Worm (Caenorhabditis elegans) whole organism, L1 larva: Measurements from ENCODE around the gene ceh-60.

ENCODE experiments used
- C16A3.4 ChIP-seq: fragments of 150-350 bp; optimal IDR thresholded peaks from 2 replicates; lab custom pipeline; 2014; ENCODE audit warnings: missing biosample characterization, missing genetic modification characterization
- F16B12.6 ChIP-seq: fragments of 150-350 bp; optimal IDR thresholded peaks from 2 replicates; lab custom pipeline; 2014; ENCODE audit warnings: missing biosample characterization, missing genetic modification characterization
- Y116A8C.19 ChIP-seq: sonication (generic microtip); optimal IDR thresholded peaks from 2 replicates; lab custom pipeline; 2016; ENCODE audit warnings: missing compliant biosample characterization, missing genetic modification characterization, borderline replicate concordance
- blmp-1 ChIP-seq: fragments of 150-350 bp; optimal IDR thresholded peaks from 2 replicates; lab custom pipeline; 2014; ENCODE audit warnings: missing biosample characterization, missing genetic modification characterization
- ceh-63 ChIP-seq: fragments of 200-800 bp; sonication (Bioruptor generic); optimal IDR thresholded peaks from 2 replicates; lab custom pipeline; 2018; ENCODE audit warnings: mild to moderate bottlenecking, missing genetic modification characterization, missing compliant biosample characterization
- ceh-82 ChIP-seq, 3 experiments: fragments of 150-350 bp in 1 of 3; sonication (generic microtip) in 2 of 3; optimal IDR thresholded peaks; 2 replicates each; lab custom pipeline; 2014 to 2017; ENCODE audit warnings: missing biosample characterization in 3 of 3, missing genetic modification characterization in 3 of 3
- ces-1 ChIP-seq: fragments of 150-350 bp; optimal IDR thresholded peaks from 2 replicates; lab custom pipeline; 2014; ENCODE audit warnings: missing biosample characterization, missing genetic modification reagents, missing genetic modification characterization
- dpl-1 ChIP-seq, 3 experiments: fragments of 150-350 bp in 2 of 3; sonication (generic microtip) in 1 of 3; optimal IDR thresholded peaks; 2 replicates each; lab custom pipeline; 2014 to 2017; ENCODE audit warnings: missing biosample characterization in 3 of 3, missing genetic modification characterization in 3 of 3, missing genetic modification reagents in 3 of 3
- efl-1 ChIP-seq, 4 experiments: fragments of 150-350 bp; optimal IDR thresholded peaks in 3 of 4; peaks in 1 of 4; 1 replicate in 1 of 4; 2 replicates in 3 of 4; lab custom pipeline; 2014; ENCODE audit warnings: missing biosample characterization in 2 of 4, missing genetic modification characterization in 2 of 4, missing genetic modification reagents in 2 of 4
- efl-3 ChIP-seq: fragments of 200-800 bp; sonication (Bioruptor generic); optimal IDR thresholded peaks from 2 replicates; lab custom pipeline; 2018; ENCODE audit warnings: mild to moderate bottlenecking, missing genetic modification characterization, missing compliant biosample characterization
- egl-27 ChIP-seq, 2 experiments: fragments of 150-350 bp in 1 of 2; sonication (generic microtip); optimal IDR thresholded peaks; 3 replicates each; lab custom pipeline; 2017 to 2018; ENCODE audit warnings: missing biosample characterization in 2 of 2, missing genetic modification characterization in 2 of 2, missing genetic modification reagents in 2 of 2
- elt-2 ChIP-seq: sonication (generic microtip); optimal IDR thresholded peaks from 2 replicates; lab custom pipeline; 2016; ENCODE audit warnings: missing genetic modification characterization, mild to moderate bottlenecking, inconsistent platforms, missing compliant biosample characterization, missing genetic modification reagents
- ets-5 ChIP-seq: fragments of 200-800 bp; sonication (Bioruptor generic); IDR thresholded peaks from 2 replicates; pipeline ENCODE4 v1.3.6; 2022; ENCODE audit warnings: missing genetic modification characterization, missing compliant biosample characterization
- fkh-4 ChIP-seq: sonication (generic microtip); optimal IDR thresholded peaks from 2 replicates; lab custom pipeline; 2016; ENCODE audit warnings: missing compliant biosample characterization, missing genetic modification characterization, borderline replicate concordance
- hlh-17 ChIP-seq: fragments of 200-800 bp; sonication (Bioruptor generic); optimal IDR thresholded peaks from 2 replicates; lab custom pipeline; 2018; ENCODE audit warnings: missing genetic modification characterization, mild to moderate bottlenecking, missing compliant biosample characterization, moderate library complexity, borderline replicate concordance
- hlh-4 ChIP-seq: sonication (generic microtip); optimal IDR thresholded peaks from 2 replicates; lab custom pipeline; 2016; ENCODE audit warnings: mild to moderate bottlenecking, missing genetic modification characterization, missing compliant biosample characterization
- isw-1 ChIP-seq: fragments of 200-800 bp; sonication (Bioruptor generic); IDR thresholded peaks from 2 replicates; pipeline ENCODE4 v1.3.6; 2022; ENCODE audit warnings: missing genetic modification characterization, missing compliant biosample characterization
- lin-14 ChIP-seq: fragments of 200-800 bp; sonication (Bioruptor generic); optimal IDR thresholded peaks from 2 replicates; lab custom pipeline; 2018; ENCODE audit warnings: mild to moderate bottlenecking, missing genetic modification characterization, moderate library complexity, missing compliant biosample characterization
- lin-15B ChIP-seq: fragments of 150-350 bp; sonication (generic microtip); optimal IDR thresholded peaks from 3 replicates; lab custom pipeline; 2014; ENCODE audit warnings: missing biosample characterization, missing genetic modification characterization
- lin-39 ChIP-seq: fragments of 150-350 bp; optimal IDR thresholded peaks from 2 replicates; lab custom pipeline; 2014; ENCODE audit warnings: missing biosample characterization, missing genetic modification reagents, missing genetic modification characterization
- lsy-2 ChIP-seq, 2 experiments: fragments of 150-350 bp; optimal IDR thresholded peaks; 2 replicates each; lab custom pipeline; 2014; ENCODE audit warnings: missing biosample characterization in 2 of 2, missing genetic modification characterization in 2 of 2
- mab-9 ChIP-seq: fragments of 200-800 bp; sonication (Bioruptor generic); IDR thresholded peaks from 2 replicates; pipeline ENCODE4 v1.3.6; 2022; ENCODE audit warnings: missing genetic modification reagents, missing genetic modification characterization, missing compliant biosample characterization
- mdl-1 ChIP-seq, 2 experiments: fragments of 150-350 bp; optimal IDR thresholded peaks; 2 replicates each; lab custom pipeline; 2014 to 2017; ENCODE audit warnings: missing biosample characterization in 2 of 2, missing genetic modification characterization in 2 of 2, inconsistent platforms in 1 of 2
- mef-2 ChIP-seq: fragments of 150-350 bp; optimal IDR thresholded peaks from 2 replicates; lab custom pipeline; 2014; ENCODE audit warnings: missing biosample characterization, missing genetic modification characterization
- mep-1 ChIP-seq: fragments of 150-350 bp; optimal IDR thresholded peaks from 2 replicates; lab custom pipeline; 2014; ENCODE audit warnings: missing biosample characterization, missing genetic modification characterization
- nhr-19 ChIP-seq: fragments of 200-800 bp; sonication (Bioruptor generic); conservative IDR thresholded peaks from 2 replicates; pipeline ENCODE4 v1.3.6; 2022; ENCODE audit warnings: missing genetic modification characterization, missing compliant biosample characterization
- nhr-20 ChIP-seq: sonication (generic microtip); optimal IDR thresholded peaks from 2 replicates; lab custom pipeline; 2016; ENCODE audit warnings: mild to moderate bottlenecking, missing genetic modification characterization, missing compliant biosample characterization
- nhr-237 ChIP-seq: fragments of 150-350 bp; optimal IDR thresholded peaks from 2 replicates; lab custom pipeline; 2014; ENCODE audit warnings: missing biosample characterization, missing genetic modification characterization
- nhr-28 ChIP-seq: fragments of 150-350 bp; optimal IDR thresholded peaks from 2 replicates; lab custom pipeline; 2014; ENCODE audit warnings: missing biosample characterization, missing genetic modification characterization
- nhr-47 ChIP-seq: sonication (generic microtip); optimal IDR thresholded peaks from 2 replicates; lab custom pipeline; 2016; ENCODE audit warnings: mild to moderate bottlenecking, missing genetic modification characterization, moderate library complexity, missing compliant biosample characterization
- nhr-71 ChIP-seq: sonication (generic microtip); optimal IDR thresholded peaks from 2 replicates; lab custom pipeline; 2016; ENCODE audit warnings: mild to moderate bottlenecking, missing genetic modification characterization, moderate library complexity, missing compliant biosample characterization
- nhr-76 ChIP-seq: sonication (generic microtip); optimal IDR thresholded peaks from 2 replicates; lab custom pipeline; 2017; ENCODE audit warnings: missing biosample characterization, missing genetic modification characterization
- nhr-77 ChIP-seq: fragments of 150-350 bp; optimal IDR thresholded peaks from 2 replicates; lab custom pipeline; 2014; ENCODE audit warnings: missing biosample characterization, missing genetic modification characterization
- nhr-84 ChIP-seq: sonication (generic microtip); optimal IDR thresholded peaks from 2 replicates; lab custom pipeline; 2017; ENCODE audit warnings: missing biosample characterization, missing genetic modification characterization
- pax-3 ChIP-seq: fragments of 200-800 bp; sonication (Bioruptor generic); optimal IDR thresholded peaks from 2 replicates; lab custom pipeline; 2018; ENCODE audit warnings: mild to moderate bottlenecking, missing genetic modification characterization, moderate library complexity, missing compliant biosample characterization
- pqm-1 ChIP-seq: sonication (generic microtip); optimal IDR thresholded peaks from 3 replicates; lab custom pipeline; 2017; ENCODE audit warnings: missing biosample characterization, missing genetic modification characterization
- skn-1 ChIP-seq: fragments of 150-350 bp; optimal IDR thresholded peaks from 2 replicates; lab custom pipeline; 2014; ENCODE audit warnings: missing biosample characterization, missing genetic modification characterization
- snpc-4 ChIP-seq: fragments of 150-350 bp; optimal IDR thresholded peaks from 2 replicates; lab custom pipeline; 2014; ENCODE audit warnings: missing biosample characterization, missing genetic modification characterization
- tbx-2 ChIP-seq: sonication (generic microtip); optimal IDR thresholded peaks from 2 replicates; lab custom pipeline; 2016; ENCODE audit warnings: missing genetic modification characterization, missing compliant biosample characterization
- tlp-1 ChIP-seq: fragments of 150-350 bp; optimal IDR thresholded peaks from 2 replicates; lab custom pipeline; 2014; ENCODE audit warnings: missing biosample characterization, missing genetic modification characterization
- unc-30 ChIP-seq: sonication (generic microtip); optimal IDR thresholded peaks from 2 replicates; lab custom pipeline; 2017; ENCODE audit warnings: missing biosample characterization, missing genetic modification characterization
- unc-62 ChIP-seq: fragments of 150-350 bp; optimal IDR thresholded peaks from 2 replicates; lab custom pipeline; 2014; ENCODE audit warnings: missing biosample characterization, missing genetic modification reagents, missing genetic modification characterization
- unc-86 ChIP-seq: sonication (generic microtip); optimal IDR thresholded peaks from 2 replicates; lab custom pipeline; 2016; ENCODE audit warnings: missing genetic modification characterization, missing compliant biosample characterization
- unc-98 ChIP-seq: fragments of 200-800 bp; sonication (Bioruptor generic); IDR thresholded peaks from 2 replicates; pipeline ENCODE4 v1.3.6; 2022; ENCODE audit warnings: missing genetic modification characterization, missing compliant biosample characterization
- zag-1 ChIP-seq: fragments of 150-350 bp; optimal IDR thresholded peaks from 2 replicates; lab custom pipeline; 2014; ENCODE audit warnings: missing biosample characterization, missing genetic modification characterization
- zip-4 ChIP-seq: fragments of 200-800 bp; sonication (Bioruptor generic); optimal IDR thresholded peaks from 2 replicates; lab custom pipeline; 2018; ENCODE audit warnings: mild to moderate bottlenecking, missing genetic modification characterization, moderate library complexity, missing compliant biosample characterization
- ztf-4 ChIP-seq: fragments of 150-350 bp; optimal IDR thresholded peaks from 2 replicates; lab custom pipeline; 2014; ENCODE audit warnings: missing biosample characterization, missing genetic modification characterization

ceh-60 gene

ce11 chrX:6520644-6521043 is 9.3 kb downstream of the ceh-60 start:
- TF ChIP-seq elt-2 (tag; lab: Kevin White, UChicago) (peak; percentile 51), tlp-1 (peak; percentile 26), lin-15B (tag; lab: Kevin White, UChicago) (no peak)
- TF ChIP-seq, all 84 proteins: peak for 2

- TF ChIP-seq tbx-2 (tag; lab: Kevin White, UChicago) (no peak), blmp-1 (peak; percentile 98), nhr-28 (tag; lab: Kevin White, UChicago) (no peak), unc-30 (no peak), unc-98 (GFP tag; lab: Robert Waterston, UW) (no peak), efl-3 (no peak)
These were observed 10.0 kb downstream of the ceh-60 start for ce11 chrX:6519946-6520345.

ce11 chrX:6519473-6519872 is 10.5 kb downstream of the ceh-60 start:
- TF ChIP-seq hlh-4 = no peak
- no peak for TF ChIP-seq efl-1 (optimal IDR thresholded peaks at IDR 0.05; lab: Kevin White, UChicago)
- TF ChIP-seq efl-1 (GFP tag; optimal IDR thresholded peaks at IDR 0.05 in 1 of 2; lab: Kevin White, UChicago) = no peak
- TF ChIP-seq nhr-71 = peak; percentile 14
- TF ChIP-seq ces-1 (GFP tag; lab: Kevin White, UChicago) = no peak
- TF ChIP-seq nhr-76 = no peak
- TF ChIP-seq F16B12.6 (tag; lab: Kevin White, UChicago) = no peak
- no peak for TF ChIP-seq lsy-2 (tag; optimal IDR thresholded peaks at IDR 0.05; lab: Kevin White, UChicago)
- TF ChIP-seq nhr-20 (tag; lab: Kevin White, UChicago) = peak; percentile 33
- peak; percentile 8 for TF ChIP-seq elt-2 (tag; lab: Kevin White, UChicago)
- no peak for TF ChIP-seq nhr-77
- no peak for TF ChIP-seq mep-1 (tag; lab: Kevin White, UChicago)
- no peak for TF ChIP-seq unc-98 (GFP tag; lab: Robert Waterston, UW)

- TF ChIP-seq unc-62 (no peak), dpl-1 (GFP tag; optimal IDR thresholded peaks at IDR 0.05; lab: Kevin White, UChicago) (no peak), elt-2 (tag; lab: Kevin White, UChicago) (peak; percentile 97), fkh-4 (tag; lab: Kevin White, UChicago) (no peak), isw-1 (no peak), ceh-63 (GFP tag; lab: Kevin White, UChicago) (no peak), unc-30 (no peak), ceh-82 (tag; optimal IDR thresholded peaks at IDR 0.05; lab: Kevin White, UChicago) (no peak), skn-1 (tag; lab: Kevin White, UChicago) (no peak), zip-4 (GFP tag; lab: Kevin White, UChicago) (no peak), mef-2 (tag; lab: Kevin White, UChicago) (no peak), nhr-47 (tag; lab: Kevin White, UChicago) (no peak), egl-27 (tag; optimal IDR thresholded peaks at IDR 0.05; lab: Kevin White, UChicago) (no peak), Y116A8C.19 (tag; lab: Kevin White, UChicago) (no peak), nhr-19 (GFP tag; lab: Robert Waterston, UW) (no peak), nhr-76 (no peak), pax-3 (tag; lab: Kevin White, UChicago) (no peak), nhr-237 (tag; lab: Kevin White, UChicago) (no peak), hlh-17 (GFP tag; lab: Kevin White, UChicago) (no peak), C16A3.4 (tag; lab: Kevin White, UChicago) (peak; percentile 0), lin-39 (tag; lab: Kevin White, UChicago) (no peak), snpc-4 (tag; lab: Kevin White, UChicago) (no peak), nhr-84 (no peak), ztf-4 (tag; lab: Kevin White, UChicago) (no peak), zag-1 (no peak), lin-14 (GFP tag; lab: Kevin White, UChicago) (peak; percentile 4), mdl-1 (tag; optimal IDR thresholded peaks at IDR 0.05; lab: Kevin White, UChicago) (peak in 1 of 2 experiments; percentile 44), efl-1 (optimal IDR thresholded peaks at IDR 0.05; lab: Kevin White, UChicago) (no peak), efl-1 (GFP tag; optimal IDR thresholded peaks at IDR 0.05 in 1 of 2; lab: Kevin White, UChicago) (peak in 1 of 2 experiments; percentile 45), unc-86 (tag; lab: Kevin White, UChicago) (no peak), hlh-4 (no peak), ets-5 (GFP tag; lab: Robert Waterston, UW) (no peak), mab-9 (GFP tag; lab: Robert Waterston, UW) (no peak), pqm-1 (tag; lab: Kevin White, UChicago) (peak; percentile 78)
These were observed 11.4 kb downstream of the ceh-60 start, which contains the start of gene ets-4 for ce11 chrX:6518537-6518936. TSS of gene ets-4 (plus strand) at chrX:6518883.
